Worm (Caenorhabditis elegans) whole organism, L4 larva: Measurements from ENCODE around the gene pgp-11.
A peak's percentile ranks its signal among the peaks of the same experiment; 100 is the strongest.

Experiments
- D1046.2 ChIP-seq: fragments of 200-800 bp; sonication (Bioruptor generic); IDR thresholded peaks from 2 replicates; pipeline ENCODE4 v1.3.6; 2022; ENCODE audit warnings: missing genetic modification characterization, missing compliant biosample characterization
- F26F4.8 ChIP-seq: fragments of 200-800 bp; sonication (Bioruptor generic); conservative IDR thresholded peaks from 2 replicates; pipeline ENCODE4 v1.3.6; 2022; ENCODE audit warnings: missing genetic modification characterization, missing compliant biosample characterization
- F44E2.7 ChIP-seq: fragments of 200-800 bp; sonication (Bioruptor generic); IDR thresholded peaks from 2 replicates; pipeline ENCODE4 v2.1.2; 2022; ENCODE audit warnings: missing genetic modification characterization, missing compliant biosample characterization
- R02D3.7 ChIP-seq: fragments of 150-350 bp; sonication (generic microtip); optimal IDR thresholded peaks from 3 replicates; lab custom pipeline; 2014; ENCODE audit warnings: missing biosample characterization, missing genetic modification characterization
- T20F7.1 ChIP-seq: fragments of 200-800 bp; sonication (Bioruptor generic); optimal IDR thresholded peaks from 2 replicates; lab custom pipeline; 2018; ENCODE audit warnings: mild to moderate bottlenecking, missing genetic modification characterization, missing compliant biosample characterization
- T26A8.4 ChIP-seq: fragments of 200-800 bp; sonication (Bioruptor generic); IDR thresholded peaks from 2 replicates; pipeline ENCODE4 v1.3.6; 2022; ENCODE audit warnings: missing genetic modification characterization, missing compliant biosample characterization
- aha-1 ChIP-seq: fragments of 150-350 bp; peaks from one replicate; lab custom pipeline; 2014; ENCODE audit warnings: missing biosample characterization, missing genetic modification characterization
- aly-2 ChIP-seq: sonication (generic microtip); optimal IDR thresholded peaks from 2 replicates; lab custom pipeline; 2018; ENCODE audit warnings: missing biosample characterization, missing genetic modification characterization
- arid-1 ChIP-seq: fragments of 200-800 bp; sonication (Bioruptor generic); conservative IDR thresholded peaks from 2 replicates; pipeline ENCODE4 v1.3.6; 2022; ENCODE audit warnings: missing genetic modification reagents, missing genetic modification characterization, missing compliant biosample characterization
- cey-2 ChIP-seq: sonication (generic microtip); optimal IDR thresholded peaks from 3 replicates; lab custom pipeline; 2017; ENCODE audit warnings: missing genetic modification characterization, mild to moderate bottlenecking, missing compliant biosample characterization, antibody characterized with exemption, borderline replicate concordance; ENCODE audit not compliant: insufficient read depth
- ctbp-1 ChIP-seq: fragments of 200-800 bp; sonication (Bioruptor generic); IDR thresholded peaks from 2 replicates; pipeline ENCODE4 v1.3.6; 2022; ENCODE audit warnings: missing genetic modification reagents, missing genetic modification characterization, missing compliant biosample characterization
- daf-16 ChIP-seq, 3 experiments: sonication (generic microtip); optimal IDR thresholded peaks; 2 replicates each; lab custom pipeline; 2016 to 2017; ENCODE audit warnings: missing genetic modification characterization in 3 of 3, missing genetic modification reagents in 3 of 3, mild to moderate bottlenecking in 2 of 3, missing compliant biosample characterization in 2 of 3, missing biosample characterization in 1 of 3, moderate library complexity in 1 of 3
- daf-19 ChIP-seq: fragments of 200-800 bp; sonication (Bioruptor generic); conservative IDR thresholded peaks from 2 replicates; pipeline ENCODE4 v1.3.6; 2022; ENCODE audit warnings: missing genetic modification characterization, missing compliant biosample characterization
- daf-8 ChIP-seq: fragments of 200-800 bp; sonication (Bioruptor generic); IDR thresholded peaks from 2 replicates; pipeline ENCODE4 v1.3.6; 2022; ENCODE audit warnings: missing genetic modification characterization, missing compliant biosample characterization
- dmd-6 ChIP-seq: fragments of 200-800 bp; sonication (Bioruptor generic); IDR thresholded peaks from 2 replicates; pipeline ENCODE4 v1.3.6; 2022; ENCODE audit warnings: missing genetic modification reagents, missing genetic modification characterization, missing compliant biosample characterization
- dmd-9 ChIP-seq: fragments of 200-800 bp; sonication (Bioruptor generic); IDR thresholded peaks from 2 replicates; pipeline ENCODE4 v1.3.6; 2022; ENCODE audit warnings: missing genetic modification reagents, missing genetic modification characterization, missing compliant biosample characterization
- dpl-1 ChIP-seq: fragments of 150-350 bp; optimal IDR thresholded peaks from 2 replicates; lab custom pipeline; 2014; ENCODE audit warnings: missing biosample characterization, missing genetic modification reagents, missing genetic modification characterization
- dve-1 ChIP-seq: sonication (generic microtip); optimal IDR thresholded peaks from 2 replicates; lab custom pipeline; 2017; ENCODE audit warnings: antibody characterized with exemption, mild to moderate bottlenecking, missing genetic modification characterization, missing compliant biosample characterization; ENCODE audit not compliant: insufficient read depth
- egl-43 ChIP-seq: fragments of 200-800 bp; sonication (Bioruptor generic); IDR thresholded peaks from 2 replicates; pipeline ENCODE4 v1.3.6; 2022; ENCODE audit warnings: missing genetic modification reagents, missing genetic modification characterization, missing compliant biosample characterization
- fos-1 ChIP-seq: fragments of 150-350 bp; optimal IDR thresholded peaks from 2 replicates; lab custom pipeline; 2014; ENCODE audit warnings: missing biosample characterization, missing genetic modification characterization
- hlh-30 ChIP-seq: sonication (generic microtip); optimal IDR thresholded peaks from 2 replicates; lab custom pipeline; 2017; ENCODE audit warnings: antibody characterized with exemption, mild to moderate bottlenecking, missing genetic modification characterization, missing compliant biosample characterization; ENCODE audit not compliant: insufficient read depth
- jun-1 ChIP-seq: fragments of 150-350 bp; optimal IDR thresholded peaks from 2 replicates; lab custom pipeline; 2014; ENCODE audit warnings: missing biosample characterization, missing genetic modification reagents, missing genetic modification characterization
- lim-7 ChIP-seq: fragments of 200-800 bp; sonication (Bioruptor generic); IDR thresholded peaks from 2 replicates; pipeline ENCODE4 v1.3.6; 2022; ENCODE audit warnings: missing genetic modification characterization, missing compliant biosample characterization
- lin-1 ChIP-seq: fragments of 200-800 bp; sonication (Bioruptor generic); IDR thresholded peaks from 2 replicates; pipeline ENCODE4 v1.3.6; 2022; ENCODE audit warnings: missing genetic modification reagents, missing genetic modification characterization, missing compliant biosample characterization
- lin-13 ChIP-seq: fragments of 150-350 bp; optimal IDR thresholded peaks from 2 replicates; lab custom pipeline; 2014; ENCODE audit warnings: missing biosample characterization, missing genetic modification reagents, missing genetic modification characterization
- lsy-2 ChIP-seq, 2 experiments: fragments of 150-350 bp in 1 of 2; sonication (generic microtip) in 1 of 2; optimal IDR thresholded peaks; 2 replicates each; lab custom pipeline; 2014 to 2017; ENCODE audit warnings: missing biosample characterization in 2 of 2, missing genetic modification characterization in 2 of 2
- madf-5 ChIP-seq, 2 experiments: fragments of 200-800 bp; sonication (Bioruptor generic); IDR thresholded peaks; 2 replicates each; pipeline ENCODE4 v1.3.6; 2022; ENCODE audit warnings: missing compliant biosample characterization in 2 of 2, missing genetic modification characterization in 2 of 2
- madf-9 ChIP-seq: fragments of 200-800 bp; sonication (Bioruptor generic); conservative IDR thresholded peaks from 2 replicates; pipeline ENCODE4 v1.3.6; 2022; ENCODE audit warnings: missing genetic modification reagents, missing genetic modification characterization, missing compliant biosample characterization
- mdl-1 ChIP-seq, 2 experiments: fragments of 150-350 bp in 1 of 2; sonication (generic microtip) in 1 of 2; optimal IDR thresholded peaks; 2 replicates each; lab custom pipeline; 2014 to 2017; ENCODE audit warnings: missing biosample characterization in 2 of 2, missing genetic modification characterization in 2 of 2
- nhr-10 ChIP-seq: fragments of 150-350 bp; optimal IDR thresholded peaks from 2 replicates; lab custom pipeline; 2014; ENCODE audit warnings: missing biosample characterization, missing genetic modification characterization
- nhr-102 ChIP-seq: sonication (generic microtip); optimal IDR thresholded peaks from 2 replicates; lab custom pipeline; 2016; ENCODE audit warnings: mild to moderate bottlenecking, missing genetic modification characterization, moderate library complexity, missing compliant biosample characterization
- nhr-25 ChIP-seq: sonication (generic microtip); optimal IDR thresholded peaks from 2 replicates; lab custom pipeline; 2017; ENCODE audit warnings: missing genetic modification characterization, mild to moderate bottlenecking, missing compliant biosample characterization, antibody characterized with exemption, moderate library complexity, borderline replicate concordance; ENCODE audit not compliant: insufficient read depth
- nhr-28 ChIP-seq: fragments of 150-350 bp; optimal IDR thresholded peaks from 2 replicates; lab custom pipeline; 2014; ENCODE audit warnings: missing biosample characterization, missing genetic modification characterization
- nhr-42 ChIP-seq: fragments of 200-800 bp; sonication (Bioruptor generic); IDR thresholded peaks from 2 replicates; pipeline ENCODE4 v1.3.6; 2022; ENCODE audit warnings: missing genetic modification characterization, missing compliant biosample characterization
- nhr-48 ChIP-seq: sonication (generic microtip); optimal IDR thresholded peaks from 2 replicates; lab custom pipeline; 2016; ENCODE audit warnings: mild to moderate bottlenecking, missing genetic modification characterization, missing compliant biosample characterization
- pha-4 ChIP-seq, 2 experiments: fragments of 150-350 bp in 1 of 2; fragments of 200-800 bp in 1 of 2; sonication (Bioruptor generic) in 1 of 2; IDR thresholded peaks in 1 of 2; optimal IDR thresholded peaks in 1 of 2; 2 replicates each; pipeline versions ENCODE4 v1.3.6 to Lab custom; 2014 to 2022; ENCODE audit warnings: missing genetic modification characterization in 2 of 2, missing genetic modification reagents in 2 of 2, missing biosample characterization in 1 of 2, missing compliant biosample characterization in 1 of 2
- php-3 ChIP-seq: fragments of 200-800 bp; sonication (Bioruptor generic); IDR thresholded peaks from 2 replicates; pipeline ENCODE4 v1.3.6; 2022; ENCODE audit warnings: missing genetic modification reagents, missing genetic modification characterization, missing compliant biosample characterization
- snpc-1.2 ChIP-seq: fragments of 200-800 bp; sonication (Bioruptor generic); IDR thresholded peaks from 2 replicates; pipeline ENCODE4 v1.3.6; 2022; ENCODE audit warnings: missing genetic modification reagents, missing genetic modification characterization, missing compliant biosample characterization
- snpc-4 ChIP-seq: fragments of 150-350 bp; optimal IDR thresholded peaks from 2 replicates; lab custom pipeline; 2014; ENCODE audit warnings: missing biosample characterization, missing genetic modification characterization
- spr-3 ChIP-seq: fragments of 200-800 bp; sonication (Bioruptor generic); optimal IDR thresholded peaks from 2 replicates; lab custom pipeline; 2018; ENCODE audit warnings: mild to moderate bottlenecking, missing genetic modification characterization, missing compliant biosample characterization
- tra-1 ChIP-seq: fragments of 200-800 bp; sonication (Bioruptor generic); IDR thresholded peaks from 2 replicates; pipeline ENCODE4 v1.3.6; 2022; ENCODE audit warnings: missing genetic modification reagents, missing genetic modification characterization, missing compliant biosample characterization
- unc-130 ChIP-seq: sonication (generic microtip); optimal IDR thresholded peaks from 2 replicates; lab custom pipeline; 2016; ENCODE audit warnings: missing genetic modification reagents, missing genetic modification characterization, missing compliant biosample characterization
- unc-62 ChIP-seq, 3 experiments: fragments of 150-350 bp in 1 of 3; sonication (generic microtip); optimal IDR thresholded peaks in 2 of 3; peaks in 1 of 3; 1 replicate in 1 of 3; 2 replicates in 2 of 3; lab custom pipeline; 2014 to 2017; ENCODE audit warnings: missing biosample characterization in 3 of 3, missing genetic modification characterization in 3 of 3, missing genetic modification reagents in 3 of 3, missing genotype in 1 of 3
- zag-1 ChIP-seq: fragments of 150-350 bp; optimal IDR thresholded peaks from 2 replicates; lab custom pipeline; 2014; ENCODE audit warnings: missing biosample characterization, missing genetic modification characterization
- zfp-2 ChIP-seq: sonication (generic microtip); optimal IDR thresholded peaks from 2 replicates; lab custom pipeline; 2016; ENCODE audit warnings: mild to moderate bottlenecking, missing genetic modification characterization, missing compliant biosample characterization
- zfp-3 ChIP-seq: fragments of 200-800 bp; sonication (Bioruptor generic); conservative IDR thresholded peaks from 2 replicates; pipeline ENCODE4 v1.3.6; 2022; ENCODE audit warnings: missing genetic modification reagents, missing genetic modification characterization, missing compliant biosample characterization
- ztf-7 ChIP-seq: fragments of 150-350 bp; optimal IDR thresholded peaks from 2 replicates; lab custom pipeline; 2014; ENCODE audit warnings: missing biosample characterization, missing genetic modification characterization

The pgp-11 gene

ce11 chrII:8016761-8017160, 12.7 kb upstream of the pgp-11 start (continued):
- TF ChIP-seq madf-5 (GFP tag; IDR thresholded peaks at IDR 0.05; lab: Robert Waterston, UW) = 0 out of 4 replicates have a peak, but pooled peaks of 1 of the 2 experiments have one; percentile 14
- TF ChIP-seq ztf-7 (tag; lab: Kevin White, UChicago) = peak; percentile 61
- peak; percentile 78 for TF ChIP-seq T20F7.1 (GFP tag; lab: Kevin White, UChicago)
- TF ChIP-seq dve-1 (tag; lab: Kevin White, UChicago) = peak; percentile 95
- TF ChIP-seq dmd-9 = no peak
- 0 out of 2 replicates have a peak, but pooled peaks have one; percentile 18 for TF ChIP-seq zfp-3 (GFP tag; lab: Robert Waterston, UW)
- no peak for TF ChIP-seq spr-3 (GFP tag; lab: Kevin White, UChicago)
- TF ChIP-seq mdl-1 (tag; optimal IDR thresholded peaks at IDR 0.05; lab: Kevin White, UChicago) = peak; percentile 86 to 96
- TF ChIP-seq F44E2.7 = no peak
- TF ChIP-seq egl-43 (GFP tag; lab: Robert Waterston, UW) = no peak
- peak in 1 of 2 experiments; percentile 99 for TF ChIP-seq unc-62 (GFP tag; optimal IDR thresholded peaks at IDR 0.05 in 1 of 2; lab: Kevin White, UChicago)
- no peak for TF ChIP-seq unc-62 (tag; optimal IDR thresholded peaks at IDR 0.05; lab: Kevin White, UChicago)
- no peak for TF ChIP-seq daf-8 (GFP tag; lab: Robert Waterston, UW)
- TF ChIP-seq jun-1 (tag; lab: Kevin White, UChicago) = peak; percentile 48
- peak; percentile 13 for TF ChIP-seq lin-13 (GFP tag; lab: Kevin White, UChicago)
- no peak for TF ChIP-seq lim-7 (GFP tag; lab: Robert Waterston, UW)
- TF ChIP-seq dmd-6 (GFP tag; lab: Robert Waterston, UW) = peak; percentile 97
- TF ChIP-seq fos-1 (tag; lab: Kevin White, UChicago) = peak; percentile 70
- peak; percentile 25 for TF ChIP-seq dpl-1
- peak; percentile 58 for TF ChIP-seq cey-2 (tag; lab: Kevin White, UChicago)
- TF ChIP-seq arid-1 (GFP tag; lab: Robert Waterston, UW) = peak; percentile 47; the same call in 1 of the 2 replicates
- no peak for TF ChIP-seq nhr-42 (GFP tag; lab: Robert Waterston, UW)
- TF ChIP-seq nhr-25 (tag; lab: Kevin White, UChicago) = peak; percentile 53
- no peak for TF ChIP-seq daf-19
- peak; percentile 62; the same call in 1 of the 2 replicates for TF ChIP-seq D1046.2 (GFP tag; lab: Robert Waterston, UW)
- TF ChIP-seq nhr-102 = peak; percentile 36
- no peak for TF ChIP-seq unc-130 (GFP tag; lab: Kevin White, UChicago)
- TF ChIP-seq nhr-28 (tag; lab: Kevin White, UChicago) = peak; percentile 87
- no peak for TF ChIP-seq zfp-2 (tag; lab: Kevin White, UChicago)
- peak; percentile 72 for TF ChIP-seq nhr-10 (tag; lab: Kevin White, UChicago)
- TF ChIP-seq hlh-30 = peak; percentile 95
- peak; percentile 6; the same call in 1 of the 2 replicates for TF ChIP-seq madf-9 (GFP tag; lab: Robert Waterston, UW)
- TF ChIP-seq lsy-2 (tag; optimal IDR thresholded peaks at IDR 0.05; lab: Kevin White, UChicago) = peak; percentile 59 to 82
- TF ChIP-seq tra-1 (GFP tag; lab: Robert Waterston, UW) = peak; percentile 82
- TF ChIP-seq daf-16 (GFP tag; optimal IDR thresholded peaks at IDR 0.05; lab: Kevin White, UChicago) = no peak
- TF ChIP-seq daf-16 (tag; optimal IDR thresholded peaks at IDR 0.05; lab: Kevin White, UChicago) = peak; percentile 83
- peak; percentile 96 for TF ChIP-seq nhr-48 (tag; lab: Kevin White, UChicago)
- 0 out of 2 replicates have a peak, but pooled peaks have one; percentile 34 for TF ChIP-seq T26A8.4 (GFP tag; lab: Robert Waterston, UW)
- no peak for TF ChIP-seq snpc-1.2 (GFP tag; lab: Robert Waterston, UW)
- peak; percentile 60; the same call in 1 of the 2 replicates for TF ChIP-seq lin-1 (GFP tag; lab: Robert Waterston, UW)

- peak; percentile 34; the same call in 1 of the 2 replicates for TF ChIP-seq pha-4 (GFP tag; IDR thresholded peaks at IDR 0.05; lab: Robert Waterston, UW)
- TF ChIP-seq pha-4 (tag; optimal IDR thresholded peaks at IDR 0.05; lab: Kevin White, UChicago) = no peak
- no peak for TF ChIP-seq snpc-4 (tag; lab: Kevin White, UChicago)
- no peak for TF ChIP-seq aly-2 (tag; lab: Kevin White, UChicago)
- no peak for TF ChIP-seq php-3 (GFP tag; lab: Robert Waterston, UW)
- no peak for TF ChIP-seq dmd-9
- 0 out of 2 replicates have a peak, but pooled peaks have one; percentile 15 for TF ChIP-seq arid-1 (GFP tag; lab: Robert Waterston, UW)
- TF ChIP-seq T20F7.1 (GFP tag; lab: Kevin White, UChicago) = no peak
- TF ChIP-seq F26F4.8 (GFP tag; lab: Robert Waterston, UW) = no peak
- no peak for TF ChIP-seq F44E2.7
- TF ChIP-seq zag-1 (tag; lab: Kevin White, UChicago) = no peak
- no peak for TF ChIP-seq spr-3 (GFP tag; lab: Kevin White, UChicago)
- no peak for TF ChIP-seq jun-1 (tag; lab: Kevin White, UChicago)
- no peak for TF ChIP-seq nhr-25 (tag; lab: Kevin White, UChicago)
- TF ChIP-seq ctbp-1 (GFP tag; lab: Robert Waterston, UW) = no peak
- TF ChIP-seq aha-1 (tag; lab: Kevin White, UChicago) = peak; percentile 98
- no peak for TF ChIP-seq R02D3.7 (tag; lab: Kevin White, UChicago)
- TF ChIP-seq dmd-6 (GFP tag; lab: Robert Waterston, UW) = peak; percentile 95
Measured at ce11 chrII:8016167-8016566, 12.1 kb upstream of the pgp-11 start.
